Fruit fly (Drosophila melanogaster) whole organism, embryonic: Measurements from ENCODE around the gene CG11370.

Source experiments
- ATbp ChIP-seq: fragments of 200-800 bp; sonication (Bioruptor generic); optimal IDR thresholded peaks from 2 replicates; lab custom pipeline; 2017; ENCODE audit warnings: missing biosample characterization, mild to moderate bottlenecking, missing genetic modification characterization, missing genetic modification reagents
- Ada2b ChIP-seq: fragments of 200-800 bp; sonication (Bioruptor generic); IDR thresholded peaks from 2 replicates; pipeline ENCODE4 v1.3.6; 2022; ENCODE audit warnings: missing biosample characterization, missing genetic modification characterization
- Adf1 ChIP-seq: fragments of 200-800 bp; sonication (Bioruptor generic); IDR thresholded peaks from 2 replicates; pipeline ENCODE4 v1.3.6; 2022; ENCODE audit warnings: missing biosample characterization, missing genetic modification characterization
- Antp ChIP-seq: fragments of 200-800 bp; sonication (Bioruptor generic); optimal IDR thresholded peaks from 3 replicates; lab custom pipeline; 2016; ENCODE audit warnings: missing biosample characterization, missing genetic modification characterization
- CG11093 ChIP-seq: fragments of 200-800 bp; sonication (Bioruptor generic); IDR thresholded peaks from 3 replicates; pipeline ENCODE4 v1.3.6; 2022; ENCODE audit warnings: missing biosample characterization, missing genetic modification characterization
- CG11398 ChIP-seq: fragments of 200-800 bp; sonication (Bioruptor generic); optimal IDR thresholded peaks from 2 replicates; lab custom pipeline; 2016; ENCODE audit warnings: missing biosample characterization, missing genetic modification characterization
- CG12942 ChIP-seq: fragments of 200-800 bp; sonication (Bioruptor generic); optimal IDR thresholded peaks from 3 replicates; lab custom pipeline; 2016; ENCODE audit warnings: missing biosample characterization, missing genetic modification characterization
- CG13775 ChIP-seq: fragments of 200-800 bp; sonication (Bioruptor generic); optimal IDR thresholded peaks from 3 replicates; lab custom pipeline; 2017; ENCODE audit warnings: missing biosample characterization, mild to moderate bottlenecking, missing genetic modification characterization
- CG1529 ChIP-seq: fragments of 200-800 bp; sonication (Bioruptor generic); optimal IDR thresholded peaks from 3 replicates; lab custom pipeline; 2018; ENCODE audit warnings: missing biosample characterization, missing genetic modification characterization
- CG17385 ChIP-seq: fragments of 200-800 bp; sonication (Bioruptor generic); optimal IDR thresholded peaks from 3 replicates; lab custom pipeline; 2018; ENCODE audit warnings: missing biosample characterization, mild to moderate bottlenecking, missing genetic modification characterization
- CG2129 ChIP-seq: fragments of 200-800 bp; sonication (Bioruptor generic); IDR thresholded peaks from 2 replicates; pipeline ENCODE4 v1.3.6; 2022; ENCODE audit warnings: missing biosample characterization, missing genetic modification characterization; ENCODE audit not compliant: partially characterized antibody
- CG2678 ChIP-seq: fragments of 200-800 bp; sonication (Bioruptor generic); optimal IDR thresholded peaks from 3 replicates; lab custom pipeline; 2019; ENCODE audit warnings: missing biosample characterization, mild to moderate bottlenecking, missing genetic modification characterization, moderate library complexity
- CG42726 ChIP-seq: fragments of 200-800 bp; sonication (Bioruptor generic); IDR thresholded peaks from 2 replicates; pipeline ENCODE4 v1.3.6; 2022; ENCODE audit warnings: missing biosample characterization, missing genetic modification characterization; ENCODE audit not compliant: partially characterized antibody
- CG4282 ChIP-seq: fragments of 200-800 bp; sonication (Bioruptor generic); optimal IDR thresholded peaks from 2 replicates; lab custom pipeline; 2016; ENCODE audit warnings: missing biosample characterization, missing genetic modification characterization
- CG5245 ChIP-seq: fragments of 200-800 bp; sonication (Bioruptor generic); optimal IDR thresholded peaks from 3 replicates; lab custom pipeline; 2016; ENCODE audit warnings: missing biosample characterization, missing genetic modification characterization
- CG5953 ChIP-seq: fragments of 200-800 bp; sonication (Bioruptor generic); IDR thresholded peaks from 2 replicates; pipeline ENCODE4 v1.3.6; 2022; ENCODE audit warnings: missing biosample characterization, missing genetic modification characterization
- CG6272 ChIP-seq: fragments of 200-800 bp; sonication (Bioruptor generic); IDR thresholded peaks from 2 replicates; pipeline ENCODE4 v1.3.6; 2022; ENCODE audit warnings: missing biosample characterization, missing genetic modification characterization
- CG6791 ChIP-seq: fragments of 200-800 bp; sonication (Bioruptor generic); IDR thresholded peaks from 3 replicates; pipeline ENCODE4 v1.3.6; 2022; ENCODE audit warnings: missing biosample characterization, missing genetic modification characterization; ENCODE audit not compliant: partially characterized antibody
- CG9215 ChIP-seq: fragments of 200-800 bp; sonication (Bioruptor generic); IDR thresholded peaks from 2 replicates; pipeline ENCODE4 v1.3.6; 2022; ENCODE audit warnings: missing biosample characterization, missing genetic modification characterization
- CG9876 ChIP-seq: fragments of 200-800 bp; sonication (Bioruptor generic); optimal IDR thresholded peaks from 2 replicates; lab custom pipeline; 2016; ENCODE audit warnings: missing biosample characterization, missing genetic modification characterization
- CrebB ChIP-seq: fragments of 200-800 bp; sonication (Bioruptor generic); optimal IDR thresholded peaks from 3 replicates; lab custom pipeline; 2018; ENCODE audit warnings: missing biosample characterization, mild to moderate bottlenecking, missing genetic modification characterization
- Dfd ChIP-seq, 2 experiments: fragments of >200 bp; optimal IDR thresholded peaks; 2 replicates each; lab custom pipeline; 2017; ENCODE audit warnings: missing biosample characterization in 2 of 2, missing genetic modification characterization in 2 of 2
- HLH54F ChIP-seq: fragments of 200-800 bp; sonication (Bioruptor generic); optimal IDR thresholded peaks from 3 replicates; lab custom pipeline; 2016; ENCODE audit warnings: missing biosample characterization, missing genetic modification characterization
- Hr78 ChIP-seq, 2 experiments: fragments of 200-800 bp in 1 of 2; fragments of >200 bp in 1 of 2; sonication (Bioruptor generic) in 1 of 2; optimal IDR thresholded peaks; 2 replicates each; lab custom pipeline; 2017 to 2019; ENCODE audit warnings: missing biosample characterization in 2 of 2, missing genetic modification characterization in 2 of 2, mild to moderate bottlenecking in 1 of 2, moderate library complexity in 1 of 2
- Lim3 ChIP-seq: fragments of 200-800 bp; sonication (Bioruptor generic); IDR thresholded peaks from 2 replicates; pipeline ENCODE4 v1.3.6; 2022; ENCODE audit warnings: missing biosample characterization, missing genetic modification characterization
- Lpt ChIP-seq: fragments of >200 bp; optimal IDR thresholded peaks from 2 replicates; lab custom pipeline; 2018; ENCODE audit warnings: missing biosample characterization, missing genetic modification characterization
- MBD-R2 ChIP-seq: fragments of 200-800 bp; sonication (Bioruptor generic); IDR thresholded peaks from 2 replicates; pipeline ENCODE4 v1.3.6; 2022; ENCODE audit warnings: missing biosample characterization, missing genetic modification characterization
- Mad ChIP-seq: fragments of 200-800 bp; sonication (Bioruptor generic); optimal IDR thresholded peaks from 2 replicates; lab custom pipeline; 2016; ENCODE audit warnings: missing biosample characterization, missing genetic modification characterization
- TFAM ChIP-seq: fragments of 200-800 bp; sonication (Bioruptor generic); optimal IDR thresholded peaks from 2 replicates; lab custom pipeline; 2017; ENCODE audit warnings: missing biosample characterization, missing genetic modification characterization, inconsistent platforms
- Tbp ChIP-seq: fragments of >200 bp; optimal IDR thresholded peaks from 2 replicates; lab custom pipeline; 2018; ENCODE audit warnings: missing biosample characterization, missing genetic modification characterization
- Trl ChIP-seq, 3 experiments: fragments of >200 bp in 2 of 3; fragments of 200-800 bp in 1 of 3; sonication (Bioruptor generic) in 1 of 3; optimal IDR thresholded peaks; 2 replicates in 1 of 3; 3 replicates in 2 of 3; lab custom pipeline; 2016 to 2017; ENCODE audit warnings: missing biosample characterization in 1 of 3, missing genetic modification characterization in 1 of 3
- Xbp1 ChIP-seq: fragments of 200-800 bp; sonication (Bioruptor generic); optimal IDR thresholded peaks from 3 replicates; lab custom pipeline; 2016; ENCODE audit warnings: missing biosample characterization, mild to moderate bottlenecking, missing genetic modification characterization
- Xrp1 ChIP-seq: fragments of 200-800 bp; sonication (Bioruptor generic); IDR thresholded peaks from 2 replicates; pipeline ENCODE4 v1.3.6; 2022; ENCODE audit warnings: missing biosample characterization, missing genetic modification characterization
- dati ChIP-seq: fragments of 200-800 bp; sonication (Bioruptor generic); IDR thresholded peaks from 2 replicates; pipeline ENCODE4 v1.3.6; 2022; ENCODE audit warnings: missing biosample characterization, missing genetic modification characterization
- kni ChIP-seq: fragments of 200-800 bp; sonication (Bioruptor generic); optimal IDR thresholded peaks from 3 replicates; lab custom pipeline; 2017; ENCODE audit warnings: mild to moderate bottlenecking, missing biosample characterization, missing genetic modification reagents, missing genetic modification characterization
- lmd ChIP-seq: fragments of 200-800 bp; sonication (Bioruptor generic); IDR thresholded peaks from 2 replicates; pipeline ENCODE4 v1.3.6; 2022; ENCODE audit warnings: missing biosample characterization, missing genetic modification characterization
- maf-S ChIP-seq: fragments of 200-800 bp; sonication (Bioruptor generic); optimal IDR thresholded peaks from 2 replicates; lab custom pipeline; 2016; ENCODE audit warnings: missing biosample characterization, missing genetic modification characterization
- nerfin-1 ChIP-seq: fragments of 200-800 bp; sonication (Bioruptor generic); optimal IDR thresholded peaks from 3 replicates; lab custom pipeline; 2019; ENCODE audit warnings: missing biosample characterization, mild to moderate bottlenecking, missing genetic modification characterization, moderate library complexity
- psq ChIP-seq: fragments of 200-800 bp; sonication (Bioruptor generic); optimal IDR thresholded peaks from 2 replicates; lab custom pipeline; 2017; ENCODE audit warnings: missing biosample characterization, missing genetic modification characterization
- sens-2 ChIP-seq: fragments of 200-800 bp; sonication (Bioruptor generic); IDR thresholded peaks from 2 replicates; pipeline ENCODE4 v1.3.6; 2022; ENCODE audit warnings: missing biosample characterization, missing genetic modification characterization
- sisA ChIP-seq: fragments of 200-800 bp; sonication (Bioruptor generic); IDR thresholded peaks from 2 replicates; pipeline ENCODE4 v1.3.6; 2022; ENCODE audit warnings: missing biosample characterization, missing genetic modification characterization
- sob ChIP-seq: fragments of 200-800 bp; sonication (Bioruptor generic); IDR thresholded peaks from 2 replicates; pipeline ENCODE4 v1.3.6; 2022; ENCODE audit warnings: missing biosample characterization, missing genetic modification characterization
- sqz ChIP-seq: fragments of 200-800 bp; sonication (Bioruptor generic); optimal IDR thresholded peaks from 3 replicates; lab custom pipeline; 2018; ENCODE audit warnings: missing biosample characterization, mild to moderate bottlenecking, missing genetic modification characterization
- sug ChIP-seq: fragments of 200-800 bp; optimal IDR thresholded peaks from 2 replicates; lab custom pipeline; 2019; ENCODE audit warnings: missing biosample characterization, mild to moderate bottlenecking, missing genetic modification characterization, moderate library complexity
- ttk ChIP-seq: fragments of 200-800 bp; sonication (Bioruptor generic); IDR thresholded peaks from 2 replicates; pipeline ENCODE4 v2.1.2; 2022; ENCODE audit warnings: missing biosample characterization, missing genetic modification characterization
- tup ChIP-seq: fragments of 200-800 bp; sonication (Bioruptor generic); optimal IDR thresholded peaks from 2 replicates; lab custom pipeline; 2016; ENCODE audit warnings: missing biosample characterization, mild to moderate bottlenecking, missing genetic modification characterization, moderate library complexity
- unc-4 ChIP-seq: fragments of 200-800 bp; sonication (Bioruptor generic); IDR thresholded peaks from 2 replicates; pipeline ENCODE4 v1.3.6; 2022; ENCODE audit warnings: missing biosample characterization, missing genetic modification characterization; ENCODE audit not compliant: partially characterized antibody
- unpg ChIP-seq: fragments of 200-800 bp; sonication (Bioruptor generic); optimal IDR thresholded peaks from 3 replicates; lab custom pipeline; 2018; ENCODE audit warnings: missing biosample characterization, mild to moderate bottlenecking, missing genetic modification characterization, moderate library complexity
- z ChIP-seq: fragments of 200-800 bp; sonication (Bioruptor generic); IDR thresholded peaks from 3 replicates; pipeline ENCODE4 v1.3.6; 2022; ENCODE audit warnings: missing biosample characterization, missing genetic modification characterization

Gene CG11370

dm6 chr3L:22741389-22742120 is 29.6 kb downstream of the CG11370 start, which contains the start of gene CG7369 (continued):
- TF ChIP-seq z (GFP tag; lab: Robert Waterston, UW) (no peak), nerfin-1 (peak; percentile 69), kni (GFP tag; lab: Kevin White, UChicago) (peak; percentile 64), ttk (peak; percentile 60; the same call in 1 of the 2 replicates), Xrp1 (peak; percentile 78), CG4282 (GFP tag; lab: Kevin White, UChicago) (peak; percentile 53), CG42726 (GFP tag; lab: Robert Waterston, UW) (no peak), CG6272 (GFP tag; lab: Robert Waterston, UW) (peak; percentile 75), tup (GFP tag; lab: Kevin White, UChicago) (peak; percentile 83), MBD-R2 (GFP tag; lab: Robert Waterston, UW) (peak; percentile 60), sens-2 (peak; percentile 26; the same call in 1 of the 2 replicates), dati (GFP tag; lab: Robert Waterston, UW) (no peak), Adf1 (GFP tag; lab: Robert Waterston, UW) (peak; percentile 50), Dfd (GFP tag; optimal IDR thresholded peaks at IDR 0.05; lab: Kevin White, UChicago) (no peak), lmd (no peak; the same call in none of the 2 replicates), unpg (GFP tag; lab: Kevin White, UChicago) (peak; percentile 67), Lim3 (GFP tag; lab: Robert Waterston, UW) (no peak), Tbp (no peak), CG6791 (peak; percentile 57; the same call in 2 of the 3 replicates), Lpt (GFP tag; lab: Kevin White, UChicago) (no peak), sqz (GFP tag; lab: Kevin White, UChicago) (no peak), Xbp1 (GFP tag; lab: Kevin White, UChicago) (peak; percentile 85), sug (tag; lab: Kevin White, UChicago) (peak; percentile 88), CG9215 (peak; percentile 89), Antp (GFP tag; lab: Kevin White, UChicago) (peak; percentile 85), maf-S (GFP tag; lab: Kevin White, UChicago) (peak; percentile 4), unc-4 (GFP tag; lab: Robert Waterston, UW) (peak; percentile 83), CG1529 (peak; percentile 70), sob (GFP tag; lab: Robert Waterston, UW) (peak; percentile 89), CG2678 (tag; lab: Kevin White, UChicago) (peak; percentile 81), CrebB (peak; percentile 1), CG9876 (GFP tag; lab: Kevin White, UChicago) (peak; percentile 67), ATbp (peak; percentile 42), CG12942 (GFP tag; lab: Kevin White, UChicago) (peak; percentile 81), Hr78 (GFP tag; optimal IDR thresholded peaks at IDR 0.05; lab: Kevin White, UChicago) (peak in 1 of 2 experiments; percentile 11), HLH54F (GFP tag; lab: Kevin White, UChicago) (peak; percentile 88), CG11093 (peak; percentile 66; the same call in 2 of the 3 replicates), CG11398 (GFP tag; lab: Kevin White, UChicago) (peak; percentile 71), CG17385 (GFP tag; lab: Kevin White, UChicago) (peak; percentile 68), sisA (GFP tag; lab: Robert Waterston, UW) (peak; percentile 79; the same call in 1 of the 2 replicates), Ada2b (GFP tag; lab: Robert Waterston, UW) (peak; percentile 74), Mad (GFP tag; lab: Kevin White, UChicago) (peak; percentile 80), TFAM (no peak), CG5245 (peak; percentile 78), CG5953 (GFP tag; lab: Robert Waterston, UW) (peak; percentile 34; the same call in 1 of the 2 replicates), Trl (optimal IDR thresholded peaks at IDR 0.05; lab: Kevin White, UChicago) (no peak), Trl (GFP tag; optimal IDR thresholded peaks at IDR 0.05; lab: Kevin White, UChicago) (peak; percentile 76), psq (peak; percentile 56), CG13775 (GFP tag; lab: Kevin White, UChicago) (peak; percentile 92), CG2129 (peak; percentile 76)
